Fruit fly (Drosophila melanogaster) whole organism, embryonic: Measurements from ENCODE around the gene PAN3.

ENCODE experiments used
- Adf1 ChIP-seq: fragments of 200-800 bp; sonication (Bioruptor generic); IDR thresholded peaks from 2 replicates; pipeline ENCODE4 v1.3.6; 2022; ENCODE audit warnings: missing biosample characterization, missing genetic modification characterization
- CG1024 ChIP-seq: fragments of 200-800 bp; sonication (Bioruptor generic); IDR thresholded peaks from 2 replicates; pipeline ENCODE4 v1.3.6; 2022; ENCODE audit warnings: missing biosample characterization, missing genetic modification characterization
- CG10274 ChIP-seq: fragments of 200-800 bp; sonication (Bioruptor generic); optimal IDR thresholded peaks from 3 replicates; lab custom pipeline; 2017; ENCODE audit warnings: missing biosample characterization, mild to moderate bottlenecking, missing genetic modification characterization
- CG10565 ChIP-seq: fragments of 200-800 bp; sonication (Bioruptor generic); optimal IDR thresholded peaks from 3 replicates; lab custom pipeline; 2016; ENCODE audit warnings: missing biosample characterization, mild to moderate bottlenecking, missing genetic modification characterization
- CG11560 ChIP-seq: fragments of 200-800 bp; sonication (Bioruptor generic); IDR thresholded peaks from 3 replicates; pipeline ENCODE4 v1.3.6; 2022; ENCODE audit warnings: missing biosample characterization, missing genetic modification characterization
- CG12236 ChIP-seq: fragments of 200-800 bp; sonication (Bioruptor generic); optimal IDR thresholded peaks from 2 replicates; lab custom pipeline; 2016; ENCODE audit warnings: missing biosample characterization, missing genetic modification characterization
- CG12744 ChIP-seq: fragments of 200-800 bp; sonication (Bioruptor generic); optimal IDR thresholded peaks from 2 replicates; lab custom pipeline; 2016; ENCODE audit warnings: missing biosample characterization, missing genetic modification characterization
- CG12942 ChIP-seq: fragments of 200-800 bp; sonication (Bioruptor generic); optimal IDR thresholded peaks from 3 replicates; lab custom pipeline; 2016; ENCODE audit warnings: missing biosample characterization, missing genetic modification characterization
- CG13775 ChIP-seq: fragments of 200-800 bp; sonication (Bioruptor generic); optimal IDR thresholded peaks from 3 replicates; lab custom pipeline; 2017; ENCODE audit warnings: missing biosample characterization, mild to moderate bottlenecking, missing genetic modification characterization
- CG16863 ChIP-seq: fragments of 200-800 bp; sonication (Bioruptor generic); optimal IDR thresholded peaks from 3 replicates; lab custom pipeline; 2016; ENCODE audit warnings: missing biosample characterization, missing genetic modification characterization
- CG17186 ChIP-seq: fragments of 200-800 bp; sonication (Bioruptor generic); optimal IDR thresholded peaks from 3 replicates; lab custom pipeline; 2017; ENCODE audit warnings: missing biosample characterization, missing genetic modification reagents, missing genetic modification characterization
- CG1792 ChIP-seq: fragments of 200-800 bp; sonication (Bioruptor generic); optimal IDR thresholded peaks from 2 replicates; lab custom pipeline; 2016; ENCODE audit warnings: missing biosample characterization, missing genetic modification characterization
- CG31388 ChIP-seq: fragments of 200-800 bp; sonication (Bioruptor generic); optimal IDR thresholded peaks from 2 replicates; lab custom pipeline; 2016; ENCODE audit warnings: missing biosample characterization, missing genetic modification characterization
- CG33557 ChIP-seq: fragments of 200-800 bp; sonication (Bioruptor generic); optimal IDR thresholded peaks from 2 replicates; lab custom pipeline; 2019; ENCODE audit warnings: missing biosample characterization, mild to moderate bottlenecking, missing genetic modification characterization, moderate library complexity
- CG4707 ChIP-seq: fragments of 200-800 bp; sonication (Bioruptor generic); optimal IDR thresholded peaks from 2 replicates; lab custom pipeline; 2018; ENCODE audit warnings: missing biosample characterization, mild to moderate bottlenecking, missing genetic modification characterization, moderate library complexity
- CG5953 ChIP-seq: fragments of 200-800 bp; sonication (Bioruptor generic); IDR thresholded peaks from 2 replicates; pipeline ENCODE4 v1.3.6; 2022; ENCODE audit warnings: missing biosample characterization, missing genetic modification characterization
- CG6272 ChIP-seq: fragments of 200-800 bp; sonication (Bioruptor generic); IDR thresholded peaks from 2 replicates; pipeline ENCODE4 v1.3.6; 2022; ENCODE audit warnings: missing biosample characterization, missing genetic modification characterization
- CG6689 ChIP-seq: fragments of 200-800 bp; sonication (Bioruptor generic); IDR thresholded peaks from 2 replicates; pipeline ENCODE4 v1.3.6; 2022; ENCODE audit warnings: missing biosample characterization, missing genetic modification characterization
- CG7963 ChIP-seq: fragments of 200-800 bp; sonication (Bioruptor generic); IDR thresholded peaks from 3 replicates; pipeline ENCODE4 v1.3.6; 2022; ENCODE audit warnings: missing biosample characterization, missing genetic modification characterization; ENCODE audit not compliant: partially characterized antibody
- CkIIα-i1 ChIP-seq: fragments of 200-800 bp; sonication (Bioruptor generic); IDR thresholded peaks from 2 replicates; pipeline ENCODE4 v1.3.6; 2022; ENCODE audit warnings: missing biosample characterization, missing genetic modification characterization
- Dad ChIP-seq: fragments of 200-800 bp; sonication (Bioruptor generic); optimal IDR thresholded peaks from 3 replicates; lab custom pipeline; 2016; ENCODE audit warnings: missing biosample characterization, missing genetic modification characterization
- ERR ChIP-seq: fragments of 200-800 bp; sonication (Bioruptor generic); optimal IDR thresholded peaks from 2 replicates; lab custom pipeline; 2016; ENCODE audit warnings: missing biosample characterization, missing genetic modification characterization
- Ets65A ChIP-seq: fragments of 200-800 bp; sonication (Bioruptor generic); peaks from one replicate; lab custom pipeline; 2016; ENCODE audit warnings: missing biosample characterization, missing genetic modification characterization
- H15 ChIP-seq: fragments of 200-800 bp; sonication (Bioruptor generic); IDR thresholded peaks from 3 replicates; pipeline ENCODE4 v1.3.6; 2022; ENCODE audit warnings: missing biosample characterization, missing genetic modification characterization
- Hr3 ChIP-seq: fragments of 200-800 bp; sonication (Bioruptor generic); optimal IDR thresholded peaks from 3 replicates; lab custom pipeline; 2016; ENCODE audit warnings: missing biosample characterization, missing genetic modification characterization
- Hr39 ChIP-seq: fragments of >200 bp; optimal IDR thresholded peaks from 2 replicates; lab custom pipeline; 2017
- Lhr ChIP-seq: fragments of 200-800 bp; sonication (Bioruptor generic); optimal IDR thresholded peaks from 3 replicates; lab custom pipeline; 2017; ENCODE audit warnings: mild to moderate bottlenecking, missing biosample characterization, missing genetic modification reagents, missing genetic modification characterization
- NC2β ChIP-seq: fragments of 200-800 bp; sonication (Bioruptor generic); optimal IDR thresholded peaks from 2 replicates; lab custom pipeline; 2016; ENCODE audit warnings: missing biosample characterization, missing genetic modification characterization
- Rx ChIP-seq: fragments of 200-800 bp; sonication (Bioruptor generic); IDR thresholded peaks from 2 replicates; pipeline ENCODE4 v1.3.6; 2022; ENCODE audit warnings: missing biosample characterization, missing genetic modification characterization
- Stat92E ChIP-seq, 3 experiments: fragments of >200 bp in 2 of 3; fragments of 200-800 bp in 1 of 3; sonication (Bioruptor generic) in 1 of 3; optimal IDR thresholded peaks; 2 replicates each; lab custom pipeline; 2017 to 2019; ENCODE audit warnings: missing biosample characterization in 3 of 3, missing genetic modification characterization in 3 of 3, mild to moderate bottlenecking in 1 of 3, moderate library complexity in 1 of 3
- amos ChIP-seq: fragments of 200-800 bp; sonication (Bioruptor generic); IDR thresholded peaks from 2 replicates; pipeline ENCODE4 v1.3.6; 2022; ENCODE audit warnings: missing biosample characterization, missing genetic modification characterization; ENCODE audit not compliant: partially characterized antibody
- ara ChIP-seq: fragments of 200-800 bp; sonication (Bioruptor generic); IDR thresholded peaks from 2 replicates; pipeline ENCODE4 v1.3.6; 2022; ENCODE audit warnings: missing biosample characterization, missing genetic modification characterization
- ase ChIP-seq: fragments of 200-800 bp; sonication (Bioruptor generic); IDR thresholded peaks from 3 replicates; pipeline ENCODE4 v1.3.6; 2022; ENCODE audit warnings: missing biosample characterization, missing genetic modification characterization
- chinmo ChIP-seq: fragments of 200-800 bp; sonication (Bioruptor generic); IDR thresholded peaks from 4 replicates; pipeline ENCODE4 v1.3.6; 2022; ENCODE audit warnings: missing biosample characterization, missing genetic modification characterization; ENCODE audit not compliant: partially characterized antibody
- crc ChIP-seq: fragments of 200-800 bp; sonication (Bioruptor generic); optimal IDR thresholded peaks from 2 replicates; lab custom pipeline; 2016; ENCODE audit warnings: missing biosample characterization, missing genetic modification characterization
- dan ChIP-seq: fragments of 200-800 bp; sonication (Bioruptor generic); IDR thresholded peaks from 2 replicates; pipeline ENCODE4 v1.3.6; 2022; ENCODE audit warnings: missing biosample characterization, missing genetic modification characterization
- emc ChIP-seq: fragments of 200-800 bp; sonication (Bioruptor generic); optimal IDR thresholded peaks from 2 replicates; lab custom pipeline; 2016; ENCODE audit warnings: missing biosample characterization, missing genetic modification characterization
- grau ChIP-seq: fragments of 200-800 bp; optimal IDR thresholded peaks from 3 replicates; lab custom pipeline; 2019; ENCODE audit warnings: missing biosample characterization, mild to moderate bottlenecking, missing genetic modification characterization, moderate library complexity
- ham ChIP-seq: fragments of 200-800 bp; sonication (Bioruptor generic); IDR thresholded peaks from 2 replicates; pipeline ENCODE4 v1.3.6; 2022; ENCODE audit warnings: missing biosample characterization, missing genetic modification characterization
- hth ChIP-seq: fragments of >200 bp; optimal IDR thresholded peaks from 2 replicates; lab custom pipeline; 2017; ENCODE audit warnings: inconsistent platforms
- jigr1 ChIP-seq: fragments of 200-800 bp; sonication (Bioruptor generic); IDR thresholded peaks from 3 replicates; pipeline ENCODE4 v1.3.6; 2022; ENCODE audit warnings: missing biosample characterization, missing genetic modification characterization
- jumu ChIP-seq: fragments of 200-800 bp; sonication (Bioruptor generic); optimal IDR thresholded peaks from 3 replicates; lab custom pipeline; 2016; ENCODE audit warnings: missing biosample characterization, missing genetic modification characterization
- kah ChIP-seq: fragments of 200-800 bp; sonication (Bioruptor generic); optimal IDR thresholded peaks from 2 replicates; lab custom pipeline; 2018; ENCODE audit warnings: missing biosample characterization, mild to moderate bottlenecking, missing genetic modification characterization
- kni ChIP-seq: fragments of 200-800 bp; sonication (Bioruptor generic); optimal IDR thresholded peaks from 3 replicates; lab custom pipeline; 2017; ENCODE audit warnings: mild to moderate bottlenecking, missing biosample characterization, missing genetic modification reagents, missing genetic modification characterization
- lola ChIP-seq, 3 experiments: fragments of >200 bp in 2 of 3; fragments of 200-800 bp in 1 of 3; sonication (Bioruptor generic) in 1 of 3; optimal IDR thresholded peaks; 2 replicates each; lab custom pipeline; 2017 to 2019; ENCODE audit warnings: missing biosample characterization in 3 of 3, missing genetic modification characterization in 3 of 3, mild to moderate bottlenecking in 1 of 3, moderate library complexity in 1 of 3
- mam ChIP-seq: fragments of 200-800 bp; sonication (Bioruptor generic); optimal IDR thresholded peaks from 3 replicates; lab custom pipeline; 2016; ENCODE audit warnings: missing biosample characterization, missing genetic modification characterization
- ttk ChIP-seq: fragments of 200-800 bp; sonication (Bioruptor generic); IDR thresholded peaks from 2 replicates; pipeline ENCODE4 v2.1.2; 2022; ENCODE audit warnings: missing biosample characterization, missing genetic modification characterization
- unpg ChIP-seq: fragments of 200-800 bp; sonication (Bioruptor generic); optimal IDR thresholded peaks from 3 replicates; lab custom pipeline; 2018; ENCODE audit warnings: missing biosample characterization, mild to moderate bottlenecking, missing genetic modification characterization, moderate library complexity
- vvl ChIP-seq: fragments of 200-800 bp; sonication (Bioruptor generic); IDR thresholded peaks from 2 replicates; pipeline ENCODE4 v1.3.6; 2022; ENCODE audit warnings: missing biosample characterization, missing genetic modification characterization

The PAN3 gene

dm6 chr3L:3106908-3107821 is 36.2 kb downstream of the PAN3 start, which contains the start of gene Cht7 (continued):
- TF ChIP-seq dan (no peak), CG7963 (GFP tag; lab: Robert Waterston, UW) (no peak), kni (GFP tag; lab: Kevin White, UChicago) (peak; percentile 65), CG31388 (GFP tag; lab: Kevin White, UChicago) (peak; percentile 50), ase (peak; percentile 67), CG10565 (GFP tag; lab: Kevin White, UChicago) (no peak), Dad (GFP tag; lab: Kevin White, UChicago) (peak; percentile 64), CG5953 (GFP tag; lab: Robert Waterston, UW) (peak; percentile 47; the same call in 1 of the 2 replicates), ara (GFP tag; lab: Robert Waterston, UW) (peak; percentile 83), chinmo (GFP tag; lab: Robert Waterston, UW) (peak; percentile 98), ham (peak; percentile 61; the same call in 1 of the 2 replicates), H15 (GFP tag; lab: Robert Waterston, UW) (peak; percentile 76; the same call in 2 of the 3 replicates), Hr3 (GFP tag; lab: Kevin White, UChicago) (peak; percentile 80), jigr1 (GFP tag; lab: Robert Waterston, UW) (peak; percentile 77; the same call in 2 of the 3 replicates), CG1792 (GFP tag; lab: Kevin White, UChicago) (peak; percentile 23), vvl (GFP tag; lab: Robert Waterston, UW) (peak; percentile 82), hth (lab: Kevin White, UChicago) (no peak), crc (GFP tag; lab: Kevin White, UChicago) (peak; percentile 45), emc (peak; percentile 14), CG33557 (GFP tag; lab: Kevin White, UChicago) (peak; percentile 67), CG16863 (peak; percentile 79), NC2β (GFP tag; lab: Kevin White, UChicago) (peak; percentile 68), CG12942 (GFP tag; lab: Kevin White, UChicago) (peak; percentile 68), unpg (GFP tag; lab: Kevin White, UChicago) (peak; percentile 90), Lhr (GFP tag; lab: Kevin White, UChicago) (peak; percentile 65), CG11560 (peak; percentile 73), ttk (GFP tag; lab: Robert Waterston, UW) (peak; percentile 85), CG6689 (GFP tag; lab: Robert Waterston, UW) (peak; percentile 91), CG1024 (peak; percentile 25; the same call in 1 of the 2 replicates), ERR (GFP tag; lab: Kevin White, UChicago) (peak; percentile 3), CG10274 (peak; percentile 61), mam (peak; percentile 47), CG12744 (GFP tag; lab: Kevin White, UChicago) (peak; percentile 70), CG6272 (peak; percentile 64; the same call in 1 of the 2 replicates), Rx (GFP tag; lab: Robert Waterston, UW) (peak; percentile 41; the same call in 1 of the 2 replicates), Hr39 (lab: Kevin White, UChicago) (no peak), Adf1 (GFP tag; lab: Robert Waterston, UW) (peak; percentile 90), amos (GFP tag; lab: Robert Waterston, UW) (no peak), CkIIα-i1 (no peak), grau (tag; lab: Kevin White, UChicago) (peak; percentile 91), Ets65A (GFP tag; lab: Kevin White, UChicago) (peak; percentile 92), CG17186 (GFP tag; lab: Kevin White, UChicago) (peak; percentile 18), CG12236 (GFP tag; lab: Kevin White, UChicago) (no peak), lola (GFP tag; optimal IDR thresholded peaks at IDR 0.05; lab: Kevin White, UChicago) (peak in 1 of 3 experiments; percentile 83), jumu (GFP tag; lab: Kevin White, UChicago) (peak; percentile 57), kah (peak; percentile 46), Stat92E (GFP tag; optimal IDR thresholded peaks at IDR 0.05; lab: Kevin White, UChicago) (no peak), CG13775 (GFP tag; lab: Kevin White, UChicago) (peak; percentile 83), CG4707 (GFP tag; lab: Kevin White, UChicago) (peak; percentile 69)
